Worm (Caenorhabditis elegans) whole organism, L4 larva: ENCODE results near the gene hrg-1.

Source experiments
- aly-2 ChIP-seq: sonication (generic microtip); optimal IDR thresholded peaks from 2 replicates; lab custom pipeline; 2018; ENCODE audit warnings: missing biosample characterization, missing genetic modification characterization
- dpl-1 ChIP-seq: fragments of 150-350 bp; optimal IDR thresholded peaks from 2 replicates; lab custom pipeline; 2014; ENCODE audit warnings: missing biosample characterization, missing genetic modification reagents, missing genetic modification characterization
- nhr-77 ChIP-seq: fragments of 150-350 bp; optimal IDR thresholded peaks from 2 replicates; lab custom pipeline; 2014; ENCODE audit warnings: missing biosample characterization, missing genetic modification characterization

DNA sequence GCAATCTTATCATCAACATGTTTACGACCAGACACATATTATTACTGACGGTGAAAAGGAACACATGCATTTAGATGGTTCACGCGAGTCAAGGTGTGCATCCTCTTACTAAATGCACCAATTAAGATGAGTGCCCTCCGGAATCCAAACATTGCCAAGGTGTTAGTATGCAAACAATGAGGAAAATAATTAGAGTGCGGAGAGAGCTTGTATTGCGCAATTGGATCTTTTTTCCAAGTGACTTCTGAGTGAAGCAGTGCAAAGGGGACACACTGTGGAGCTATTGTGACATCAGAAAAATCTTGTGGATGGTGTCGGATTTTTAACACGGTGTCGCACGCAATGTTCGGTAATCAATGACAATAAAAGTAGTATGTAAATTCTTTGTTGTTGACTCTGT is 38.8 kb downstream of the hrg-1 start:
- TF ChIP-seq dpl-1, result no peak
- TF ChIP-seq aly-2 (tag; lab: Kevin White, UChicago), result no peak
- TF ChIP-seq nhr-77 (tag; lab: Kevin White, UChicago), result no peak
